Worm (Caenorhabditis elegans) whole organism, late embryonic: Measurements from ENCODE around the gene tba-9.

Experiments
- C08G9.2 ChIP-seq: sonication (generic microtip); optimal IDR thresholded peaks from 2 replicates; lab custom pipeline; 2016; ENCODE audit warnings: mild to moderate bottlenecking, missing genetic modification characterization, moderate library complexity, missing compliant biosample characterization
- ceh-19 ChIP-seq: fragments of 200-800 bp; sonication (Bioruptor generic); optimal IDR thresholded peaks from 2 replicates; lab custom pipeline; 2018; ENCODE audit warnings: mild to moderate bottlenecking, missing genetic modification characterization, missing compliant biosample characterization
- ceh-6 ChIP-seq: fragments of 200-800 bp; sonication (Bioruptor generic); optimal IDR thresholded peaks from 2 replicates; lab custom pipeline; 2018; ENCODE audit warnings: mild to moderate bottlenecking, missing genetic modification characterization, missing compliant biosample characterization
- eyg-1 ChIP-seq: sonication (generic microtip); optimal IDR thresholded peaks from 2 replicates; lab custom pipeline; 2016; ENCODE audit warnings: missing genotype, missing genetic modification characterization, missing compliant biosample characterization
- hlh-6 ChIP-seq: sonication (generic microtip); optimal IDR thresholded peaks from 2 replicates; lab custom pipeline; 2016; ENCODE audit warnings: missing genotype, missing genetic modification characterization, missing compliant biosample characterization
- mec-3 ChIP-seq: sonication (generic microtip); optimal IDR thresholded peaks from 2 replicates; lab custom pipeline; 2016; ENCODE audit warnings: borderline replicate concordance, missing genetic modification characterization, missing compliant biosample characterization
- pat-9 ChIP-seq: fragments of 200-800 bp; sonication (Bioruptor generic); optimal IDR thresholded peaks from 2 replicates; lab custom pipeline; 2018; ENCODE audit warnings: mild to moderate bottlenecking, missing genetic modification characterization, moderate library complexity, missing compliant biosample characterization
- pha-4 ChIP-seq: fragments of 150-350 bp; optimal IDR thresholded peaks from 2 replicates; lab custom pipeline; 2018; ENCODE audit warnings: missing biosample characterization, missing genetic modification reagents, missing genetic modification characterization
- pros-1 ChIP-seq: fragments of 150-350 bp; optimal IDR thresholded peaks from 2 replicates; lab custom pipeline; 2014; ENCODE audit warnings: missing biosample characterization, missing genetic modification reagents, missing genetic modification characterization
- ref-2 ChIP-seq: sonication (generic microtip); optimal IDR thresholded peaks from 2 replicates; lab custom pipeline; 2016; ENCODE audit warnings: missing genetic modification characterization, missing compliant biosample characterization
- tbx-2 ChIP-seq: sonication (generic microtip); optimal IDR thresholded peaks from 2 replicates; lab custom pipeline; 2016; ENCODE audit warnings: missing genetic modification characterization, missing compliant biosample characterization
- tbx-7 ChIP-seq: sonication (generic microtip); optimal IDR thresholded peaks from 2 replicates; lab custom pipeline; 2016; ENCODE audit warnings: missing genotype, missing genetic modification characterization, missing compliant biosample characterization

The tba-9 gene

ce11 chrX:3304068-3304467 is 51.5 kb downstream of the tba-9 start, which contains the start of gene F11D5.7:
Gene F11D5.7 (plus strand): TSS chrX:3304368.
- TF ChIP-seq eyg-1 (tag; lab: Kevin White, UChicago) (no peak), pha-4 (tag; lab: Kevin White, UChicago) (no peak), ceh-19 (no peak), hlh-6 (tag; lab: Kevin White, UChicago) (no peak), ref-2 (tag; lab: Kevin White, UChicago) (no peak), C08G9.2 (tag; lab: Kevin White, UChicago) (no peak), pat-9 (tag; lab: Kevin White, UChicago) (no peak), ceh-6 (GFP tag; lab: Kevin White, UChicago) (no peak), pros-1 (tag; lab: Kevin White, UChicago) (no peak), tbx-2 (no peak), tbx-7 (tag; lab: Kevin White, UChicago) (no peak), mec-3 (tag; lab: Kevin White, UChicago) (no peak)
- TF ChIP-seq, all 69 proteins: peak for 0
